Worm (Caenorhabditis elegans) whole organism, L2 larva: Measurements from ENCODE around the gene pde-2.

Source experiments
- ZK546.5 ChIP-seq: sonication (generic microtip); optimal IDR thresholded peaks from 2 replicates; lab custom pipeline; 2017; ENCODE audit warnings: missing biosample characterization, missing genetic modification characterization
- alr-1 ChIP-seq: fragments of 150-350 bp; optimal IDR thresholded peaks from 2 replicates; lab custom pipeline; 2014; ENCODE audit warnings: missing biosample characterization, missing genetic modification characterization
- aly-2 ChIP-seq: fragments of 150-350 bp; optimal IDR thresholded peaks from 2 replicates; lab custom pipeline; 2014; ENCODE audit warnings: missing biosample characterization, missing genetic modification characterization
- ceh-82 ChIP-seq: fragments of 150-350 bp; optimal IDR thresholded peaks from 2 replicates; lab custom pipeline; 2014; ENCODE audit warnings: missing biosample characterization, missing genetic modification characterization
- egl-27 ChIP-seq: sonication (generic microtip); optimal IDR thresholded peaks from 3 replicates; lab custom pipeline; 2017; ENCODE audit warnings: missing biosample characterization, missing genetic modification reagents, missing genetic modification characterization
- lin-13 ChIP-seq: fragments of 150-350 bp; optimal IDR thresholded peaks from 2 replicates; lab custom pipeline; 2014; ENCODE audit warnings: missing biosample characterization, missing genetic modification reagents, missing genetic modification characterization
- lsy-2 ChIP-seq, 2 experiments: fragments of 150-350 bp in 1 of 2; sonication (generic microtip) in 1 of 2; optimal IDR thresholded peaks; 2 replicates each; lab custom pipeline; 2014 to 2017; ENCODE audit warnings: missing biosample characterization in 2 of 2, missing genetic modification characterization in 2 of 2
- mab-5 ChIP-seq: fragments of 150-350 bp; optimal IDR thresholded peaks from 2 replicates; lab custom pipeline; 2014; ENCODE audit warnings: missing biosample characterization, missing genetic modification characterization
- mbf-1 ChIP-seq: sonication (generic microtip); optimal IDR thresholded peaks from 2 replicates; lab custom pipeline; 2017; ENCODE audit warnings: missing biosample characterization, missing genetic modification characterization
- nhr-237 ChIP-seq: fragments of 150-350 bp; optimal IDR thresholded peaks from 2 replicates; lab custom pipeline; 2014; ENCODE audit warnings: missing biosample characterization, missing genetic modification characterization
- sem-4 ChIP-seq: fragments of 150-350 bp; optimal IDR thresholded peaks from 2 replicates; lab custom pipeline; 2014; ENCODE audit warnings: missing biosample characterization, missing genetic modification reagents, missing genetic modification characterization
- skn-1 ChIP-seq: sonication (generic microtip); optimal IDR thresholded peaks from 2 replicates; lab custom pipeline; 2017; ENCODE audit warnings: missing biosample characterization, missing genetic modification characterization
- unc-62 ChIP-seq: fragments of 150-350 bp; optimal IDR thresholded peaks from 2 replicates; lab custom pipeline; 2014; ENCODE audit warnings: missing biosample characterization, missing genetic modification reagents, missing genetic modification characterization
- ztf-4 ChIP-seq: fragments of 150-350 bp; optimal IDR thresholded peaks from 2 replicates; lab custom pipeline; 2014; ENCODE audit warnings: missing biosample characterization, missing genetic modification characterization

DNA sequence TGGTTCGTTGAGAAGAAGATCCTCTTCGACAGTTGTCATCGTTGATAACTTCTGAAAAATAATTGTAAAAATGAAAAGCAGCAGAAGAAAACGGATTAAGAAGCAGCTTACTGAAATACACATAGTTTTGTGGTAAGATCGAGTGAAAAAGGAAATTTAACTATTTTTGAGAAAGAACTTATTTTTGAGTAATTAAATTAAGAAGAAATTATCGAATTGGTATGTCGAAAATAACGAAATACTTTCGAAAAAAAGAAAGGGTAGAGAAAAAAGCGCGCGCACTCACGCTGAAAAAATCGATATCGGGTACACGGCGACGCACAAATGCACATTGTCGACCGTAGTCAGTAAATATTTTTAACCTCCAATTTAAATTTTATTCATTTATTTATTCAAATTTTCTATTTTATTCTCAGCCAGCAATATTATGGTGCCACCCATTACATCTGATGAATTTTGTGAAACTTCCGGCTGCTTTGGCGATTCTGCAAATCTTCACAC is 25.5 kb downstream of the pde-2 start, which contains the start of the genes ZK643.5 and ZK643.2:
- TF ChIP-seq sem-4 (tag; lab: Kevin White, UChicago) (peak; percentile 50), unc-62 (GFP tag; lab: Kevin White, UChicago) (no peak), mab-5 (peak; percentile 52), ceh-82 (tag; lab: Kevin White, UChicago) (no peak), ZK546.5 (tag; lab: Kevin White, UChicago) (no peak), egl-27 (tag; lab: Kevin White, UChicago) (no peak), ztf-4 (no peak), nhr-237 (no peak), skn-1 (no peak), mbf-1 (tag; lab: Kevin White, UChicago) (no peak), alr-1 (tag; lab: Kevin White, UChicago) (no peak), lsy-2 (tag; optimal IDR thresholded peaks at IDR 0.05; lab: Kevin White, UChicago) (peak; percentile 81 to 97), aly-2 (no peak), lin-13 (GFP tag; lab: Kevin White, UChicago) (peak; percentile 59)
